Worm (Caenorhabditis elegans) whole organism, L1 larva: ENCODE data around the gene M176.10.

ENCODE experiments used
- Y116A8C.19 ChIP-seq: sonication (generic microtip); optimal IDR thresholded peaks from 2 replicates; lab custom pipeline; 2016; ENCODE audit warnings: missing compliant biosample characterization, missing genetic modification characterization, borderline replicate concordance
- ceh-63 ChIP-seq: fragments of 200-800 bp; sonication (Bioruptor generic); optimal IDR thresholded peaks from 2 replicates; lab custom pipeline; 2018; ENCODE audit warnings: mild to moderate bottlenecking, missing genetic modification characterization, missing compliant biosample characterization
- ceh-8 ChIP-seq: fragments of 200-800 bp; sonication (Bioruptor generic); optimal IDR thresholded peaks from 2 replicates; lab custom pipeline; 2018; ENCODE audit warnings: mild to moderate bottlenecking, missing genetic modification characterization, moderate library complexity, missing compliant biosample characterization
- ceh-88 ChIP-seq: fragments of 200-800 bp; sonication (Bioruptor generic); IDR thresholded peaks from 2 replicates; pipeline ENCODE4 v1.3.6; 2022; ENCODE audit warnings: missing genetic modification characterization, missing compliant biosample characterization
- ceh-90 ChIP-seq: sonication (generic microtip); optimal IDR thresholded peaks from 2 replicates; lab custom pipeline; 2016; ENCODE audit warnings: missing genetic modification characterization, missing compliant biosample characterization
- dpl-1 ChIP-seq, 3 experiments: fragments of 150-350 bp in 2 of 3; sonication (generic microtip) in 1 of 3; optimal IDR thresholded peaks; 2 replicates each; lab custom pipeline; 2014 to 2017; ENCODE audit warnings: missing biosample characterization in 3 of 3, missing genetic modification characterization in 3 of 3, missing genetic modification reagents in 3 of 3
- dsc-1 ChIP-seq: sonication (generic microtip); optimal IDR thresholded peaks from 2 replicates; lab custom pipeline; 2016; ENCODE audit warnings: mild to moderate bottlenecking, missing genetic modification characterization, missing compliant biosample characterization
- efl-1 ChIP-seq, 4 experiments: fragments of 150-350 bp; optimal IDR thresholded peaks in 3 of 4; peaks in 1 of 4; 1 replicate in 1 of 4; 2 replicates in 3 of 4; lab custom pipeline; 2014; ENCODE audit warnings: missing biosample characterization in 2 of 4, missing genetic modification characterization in 2 of 4, missing genetic modification reagents in 2 of 4
- egl-13 ChIP-seq: sonication (generic microtip); optimal IDR thresholded peaks from 2 replicates; lab custom pipeline; 2016; ENCODE audit warnings: missing genotype, missing genetic modification reagents, missing genetic modification characterization, missing compliant biosample characterization
- elt-2 ChIP-seq: sonication (generic microtip); optimal IDR thresholded peaks from 2 replicates; lab custom pipeline; 2016; ENCODE audit warnings: missing genetic modification characterization, mild to moderate bottlenecking, inconsistent platforms, missing compliant biosample characterization, missing genetic modification reagents
- fkh-8 ChIP-seq: sonication (generic microtip); optimal IDR thresholded peaks from 2 replicates; lab custom pipeline; 2016; ENCODE audit warnings: mild to moderate bottlenecking, missing genetic modification characterization, missing compliant biosample characterization
- hlh-4 ChIP-seq: sonication (generic microtip); optimal IDR thresholded peaks from 2 replicates; lab custom pipeline; 2016; ENCODE audit warnings: mild to moderate bottlenecking, missing genetic modification characterization, missing compliant biosample characterization
- isw-1 ChIP-seq: fragments of 200-800 bp; sonication (Bioruptor generic); IDR thresholded peaks from 2 replicates; pipeline ENCODE4 v1.3.6; 2022; ENCODE audit warnings: missing genetic modification characterization, missing compliant biosample characterization
- jun-1 ChIP-seq: fragments of 150-350 bp; optimal IDR thresholded peaks from 2 replicates; lab custom pipeline; 2014; ENCODE audit warnings: missing biosample characterization, missing genetic modification reagents, missing genetic modification characterization
- lin-13 ChIP-seq: fragments of 150-350 bp; optimal IDR thresholded peaks from 2 replicates; lab custom pipeline; 2014; ENCODE audit warnings: missing biosample characterization, missing genetic modification reagents, missing genetic modification characterization
- lin-14 ChIP-seq: fragments of 200-800 bp; sonication (Bioruptor generic); optimal IDR thresholded peaks from 2 replicates; lab custom pipeline; 2018; ENCODE audit warnings: mild to moderate bottlenecking, missing genetic modification characterization, moderate library complexity, missing compliant biosample characterization
- lir-3 ChIP-seq: sonication (generic microtip); optimal IDR thresholded peaks from 2 replicates; lab custom pipeline; 2016; ENCODE audit warnings: mild to moderate bottlenecking, missing genetic modification characterization, moderate library complexity, missing compliant biosample characterization; ENCODE audit not compliant: poor library complexity
- mab-9 ChIP-seq: fragments of 200-800 bp; sonication (Bioruptor generic); IDR thresholded peaks from 2 replicates; pipeline ENCODE4 v1.3.6; 2022; ENCODE audit warnings: missing genetic modification reagents, missing genetic modification characterization, missing compliant biosample characterization
- mdl-1 ChIP-seq, 2 experiments: fragments of 150-350 bp; optimal IDR thresholded peaks; 2 replicates each; lab custom pipeline; 2014 to 2017; ENCODE audit warnings: missing biosample characterization in 2 of 2, missing genetic modification characterization in 2 of 2, inconsistent platforms in 1 of 2
- mef-2 ChIP-seq: fragments of 150-350 bp; optimal IDR thresholded peaks from 2 replicates; lab custom pipeline; 2014; ENCODE audit warnings: missing biosample characterization, missing genetic modification characterization
- mep-1 ChIP-seq: fragments of 150-350 bp; optimal IDR thresholded peaks from 2 replicates; lab custom pipeline; 2014; ENCODE audit warnings: missing biosample characterization, missing genetic modification characterization
- nhr-20 ChIP-seq: sonication (generic microtip); optimal IDR thresholded peaks from 2 replicates; lab custom pipeline; 2016; ENCODE audit warnings: mild to moderate bottlenecking, missing genetic modification characterization, missing compliant biosample characterization
- nhr-28 ChIP-seq: fragments of 150-350 bp; optimal IDR thresholded peaks from 2 replicates; lab custom pipeline; 2014; ENCODE audit warnings: missing biosample characterization, missing genetic modification characterization
- nhr-47 ChIP-seq: sonication (generic microtip); optimal IDR thresholded peaks from 2 replicates; lab custom pipeline; 2016; ENCODE audit warnings: mild to moderate bottlenecking, missing genetic modification characterization, moderate library complexity, missing compliant biosample characterization
- nhr-76 ChIP-seq: sonication (generic microtip); optimal IDR thresholded peaks from 2 replicates; lab custom pipeline; 2017; ENCODE audit warnings: missing biosample characterization, missing genetic modification characterization
- nhr-77 ChIP-seq: fragments of 150-350 bp; optimal IDR thresholded peaks from 2 replicates; lab custom pipeline; 2014; ENCODE audit warnings: missing biosample characterization, missing genetic modification characterization
- pag-3 ChIP-seq: sonication (generic microtip); optimal IDR thresholded peaks from 2 replicates; lab custom pipeline; 2017; ENCODE audit warnings: missing genetic modification characterization, mild to moderate bottlenecking, missing compliant biosample characterization, antibody characterized with exemption, borderline replicate concordance; ENCODE audit not compliant: insufficient read depth
- pax-3 ChIP-seq: fragments of 200-800 bp; sonication (Bioruptor generic); optimal IDR thresholded peaks from 2 replicates; lab custom pipeline; 2018; ENCODE audit warnings: mild to moderate bottlenecking, missing genetic modification characterization, moderate library complexity, missing compliant biosample characterization
- pqm-1 ChIP-seq: sonication (generic microtip); optimal IDR thresholded peaks from 3 replicates; lab custom pipeline; 2017; ENCODE audit warnings: missing biosample characterization, missing genetic modification characterization
- rnt-1 ChIP-seq: sonication (generic microtip); optimal IDR thresholded peaks from 2 replicates; lab custom pipeline; 2016; ENCODE audit warnings: mild to moderate bottlenecking, missing genetic modification characterization, moderate library complexity, missing compliant biosample characterization
- snu-23 ChIP-seq: sonication (generic microtip); optimal IDR thresholded peaks from 2 replicates; lab custom pipeline; 2016; ENCODE audit warnings: missing genetic modification characterization, missing compliant biosample characterization
- tbx-2 ChIP-seq: sonication (generic microtip); optimal IDR thresholded peaks from 2 replicates; lab custom pipeline; 2016; ENCODE audit warnings: missing genetic modification characterization, missing compliant biosample characterization
- unc-130 ChIP-seq: fragments of 150-350 bp; optimal IDR thresholded peaks from 2 replicates; lab custom pipeline; 2017; ENCODE audit warnings: missing biosample characterization, missing genetic modification characterization, inconsistent platforms
- unc-98 ChIP-seq: fragments of 200-800 bp; sonication (Bioruptor generic); IDR thresholded peaks from 2 replicates; pipeline ENCODE4 v1.3.6; 2022; ENCODE audit warnings: missing genetic modification characterization, missing compliant biosample characterization
- vab-15 ChIP-seq: sonication (generic microtip); optimal IDR thresholded peaks from 2 replicates; lab custom pipeline; 2017; ENCODE audit warnings: missing genotype, mild to moderate bottlenecking, missing genetic modification characterization, missing compliant biosample characterization
- ztf-11 ChIP-seq, 2 experiments: sonication (generic microtip); optimal IDR thresholded peaks; 2 replicates each; lab custom pipeline; 2016 to 2017; ENCODE audit warnings: missing genetic modification characterization in 2 of 2, missing biosample characterization in 1 of 2, missing compliant biosample characterization in 1 of 2
- ztf-4 ChIP-seq: fragments of 150-350 bp; optimal IDR thresholded peaks from 2 replicates; lab custom pipeline; 2014; ENCODE audit warnings: missing biosample characterization, missing genetic modification characterization

The M176.10 gene

DNA sequence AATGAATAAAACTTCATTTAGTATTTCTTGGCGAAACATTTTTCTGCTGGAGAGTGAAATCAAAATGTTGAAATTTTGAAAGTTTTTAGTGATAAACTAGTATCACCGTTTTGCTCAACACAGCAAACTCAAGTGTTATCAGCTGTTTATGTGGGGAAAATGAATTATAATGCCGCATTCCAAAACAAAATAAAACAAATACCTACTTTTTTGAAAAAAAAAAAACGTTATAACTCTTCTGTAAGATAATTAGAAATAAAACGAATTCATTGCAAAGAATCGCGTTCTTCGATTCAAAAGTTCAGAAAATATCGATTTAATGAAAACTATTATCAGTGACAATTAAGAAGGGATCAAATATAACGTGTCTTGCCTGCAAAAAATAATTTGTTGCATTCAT is 28.5 kb downstream of the M176.10 start, which contains the start of gene Y51B9A.9:
TSS of gene Y51B9A.9 (minus strand) at position 101 of the 400 bp plus-strand sequence.
- TF ChIP-seq elt-2 (tag; lab: Kevin White, UChicago) (peak; percentile 3), dsc-1 (tag; lab: Kevin White, UChicago) (no peak), mef-2 (tag; lab: Kevin White, UChicago) (no peak), vab-15 (tag; lab: Kevin White, UChicago) (no peak), rnt-1 (tag; lab: Kevin White, UChicago) (no peak), Y116A8C.19 (tag; lab: Kevin White, UChicago) (no peak)
- TF ChIP-seq, all 84 proteins: peak for 1

DNA sequence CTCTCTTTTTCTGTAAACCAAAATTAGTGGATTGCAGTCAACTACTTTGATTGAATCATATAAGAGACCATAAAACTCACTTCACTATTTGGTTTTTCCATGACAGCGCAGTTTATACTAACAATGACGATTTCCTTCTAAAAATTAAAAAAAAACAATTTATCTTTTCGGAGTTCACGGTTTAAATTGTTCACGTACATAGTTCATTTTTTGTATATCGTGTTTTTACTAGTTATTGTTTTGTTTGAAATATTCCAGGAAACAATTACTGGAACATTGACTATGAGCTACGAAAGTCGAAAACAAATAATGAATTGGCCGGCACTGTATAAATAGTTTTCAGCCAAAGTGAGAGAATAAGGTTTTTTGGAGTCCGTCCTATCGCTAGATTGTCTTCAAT is 33.3 kb downstream of the M176.10 start, which contains the start of gene lido-17:
TSS of gene lido-17 (minus strand) at position 101 of the 400 bp plus-strand sequence.
- TF ChIP-seq hlh-4 = no peak
- no peak for TF ChIP-seq efl-1 (optimal IDR thresholded peaks at IDR 0.05; lab: Kevin White, UChicago)
- TF ChIP-seq efl-1 (GFP tag; optimal IDR thresholded peaks at IDR 0.05 in 1 of 2; lab: Kevin White, UChicago) = no peak
- no peak for TF ChIP-seq nhr-28 (tag; lab: Kevin White, UChicago)
- no peak for TF ChIP-seq mab-9 (GFP tag; lab: Robert Waterston, UW)
- no peak for TF ChIP-seq ceh-90 (tag; lab: Kevin White, UChicago)
- no peak for TF ChIP-seq snu-23 (GFP tag; lab: Kevin White, UChicago)
- no peak for TF ChIP-seq pax-3 (tag; lab: Kevin White, UChicago)
- TF ChIP-seq Y116A8C.19 (tag; lab: Kevin White, UChicago) = no peak
- no peak for TF ChIP-seq vab-15 (tag; lab: Kevin White, UChicago)
- TF ChIP-seq nhr-20 (tag; lab: Kevin White, UChicago) = no peak
- no peak for TF ChIP-seq dpl-1 (GFP tag; optimal IDR thresholded peaks at IDR 0.05; lab: Kevin White, UChicago)
- no peak for TF ChIP-seq isw-1 (GFP tag; lab: Robert Waterston, UW)
- TF ChIP-seq nhr-47 = no peak
- TF ChIP-seq rnt-1 (tag; lab: Kevin White, UChicago) = no peak
- no peak for TF ChIP-seq lir-3 (tag; lab: Kevin White, UChicago)
- no peak for TF ChIP-seq tbx-2

DNA sequence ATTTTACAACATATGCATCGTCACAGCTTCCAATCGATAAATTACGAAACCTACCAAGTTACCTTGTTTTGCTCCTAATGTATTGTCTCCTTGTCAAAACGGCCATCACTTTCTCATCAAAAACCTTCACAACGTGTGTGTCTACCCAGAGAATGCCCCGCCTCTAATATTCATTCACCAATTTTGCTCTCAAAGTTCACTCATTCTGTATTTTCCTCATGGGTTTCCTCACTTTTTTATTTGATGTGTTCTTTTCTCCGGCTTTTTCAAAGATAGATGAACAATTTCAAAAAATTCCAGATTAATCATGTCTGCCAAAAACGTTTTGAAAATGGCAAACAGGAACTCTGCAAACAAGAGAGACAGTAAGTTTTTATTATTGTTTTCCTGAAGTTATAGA is 40.7 kb downstream of the M176.10 start, which contains the start of gene C06C3.7:
TSS of gene C06C3.7 (plus strand) at position 301 of the 400 bp plus-strand sequence.
- TF ChIP-seq egl-13 (tag; lab: Kevin White, UChicago) (no peak), unc-130 (no peak), mdl-1 (tag; optimal IDR thresholded peaks at IDR 0.05; lab: Kevin White, UChicago) (no peak), hlh-4 (no peak), jun-1 (tag; lab: Kevin White, UChicago) (no peak), nhr-76 (tag; lab: Kevin White, UChicago) (no peak), lin-14 (GFP tag; lab: Kevin White, UChicago) (no peak), pqm-1 (tag; lab: Kevin White, UChicago) (no peak), unc-98 (GFP tag; lab: Robert Waterston, UW) (no peak), ceh-88 (no peak), ceh-8 (GFP tag; lab: Kevin White, UChicago) (no peak), snu-23 (GFP tag; lab: Kevin White, UChicago) (no peak), efl-1 (optimal IDR thresholded peaks at IDR 0.05; lab: Kevin White, UChicago) (no peak), efl-1 (GFP tag; optimal IDR thresholded peaks at IDR 0.05 in 1 of 2; lab: Kevin White, UChicago) (no peak), elt-2 (tag; lab: Kevin White, UChicago) (no peak), isw-1 (GFP tag; lab: Robert Waterston, UW) (no peak), fkh-8 (tag; lab: Kevin White, UChicago) (no peak), ceh-63 (GFP tag; lab: Kevin White, UChicago) (no peak)

DNA sequence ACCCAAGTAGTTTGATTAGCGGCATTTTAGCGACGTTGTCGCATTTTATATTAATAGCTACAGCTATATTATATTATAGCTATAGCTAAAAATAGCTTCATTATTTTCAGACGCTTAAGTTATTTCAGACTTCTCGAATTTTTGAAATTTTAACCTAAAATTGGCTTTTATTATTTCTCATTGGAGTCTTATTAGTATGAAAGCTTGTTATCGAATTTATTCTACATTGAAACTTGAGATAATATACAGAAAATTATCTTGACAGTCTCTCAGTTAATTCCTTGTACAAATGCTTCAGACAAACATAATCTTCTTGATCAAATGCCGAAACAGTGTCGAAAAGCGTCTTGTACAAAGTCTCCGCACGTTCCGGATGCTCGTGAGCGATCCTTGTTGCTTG is 46.2 kb downstream of the M176.10 start, which contains the start of gene srh-48:
TSS of gene srh-48 (plus strand) at position 301 of the 400 bp plus-strand sequence.
- no peak for TF ChIP-seq elt-2 (tag; lab: Kevin White, UChicago)
- TF ChIP-seq fkh-8 (tag; lab: Kevin White, UChicago) = no peak
- TF ChIP-seq mep-1 = no peak
- TF ChIP-seq ztf-11 (tag; optimal IDR thresholded peaks at IDR 0.05; lab: Kevin White, UChicago) = no peak
- no peak for TF ChIP-seq nhr-47
- no peak for TF ChIP-seq ceh-8 (GFP tag; lab: Kevin White, UChicago)
- no peak for TF ChIP-seq pag-3 (tag; lab: Kevin White, UChicago)
- TF ChIP-seq lin-13 (GFP tag; lab: Kevin White, UChicago) = no peak
- TF ChIP-seq ztf-4 (tag; lab: Kevin White, UChicago) = no peak
- no peak for TF ChIP-seq nhr-77
